Fruit fly (Drosophila melanogaster) whole organism, prepupa: ENCODE results near the gene Plc21C.
A peak's percentile ranks its signal among the peaks of the same experiment; 100 is the strongest.

ENCODE experiments used
- CG10631 ChIP-seq: fragments of 200-800 bp; sonication (Bioruptor generic); optimal IDR thresholded peaks from 2 replicates; lab custom pipeline; 2016; ENCODE audit warnings: missing biosample characterization, missing genetic modification characterization
- CG11762 ChIP-seq: fragments of 200-800 bp; sonication (Bioruptor generic); optimal IDR thresholded peaks from 3 replicates; lab custom pipeline; 2016; ENCODE audit warnings: missing biosample characterization, missing genetic modification characterization; ENCODE audit not compliant: insufficient read depth
- CG11902 ChIP-seq: fragments of 200-800 bp; sonication (Bioruptor generic); optimal IDR thresholded peaks from 3 replicates; lab custom pipeline; 2016; ENCODE audit warnings: missing biosample characterization, missing genetic modification characterization
- CG15336 ChIP-seq: fragments of 200-800 bp; sonication (Bioruptor generic); IDR thresholded peaks from 2 replicates; pipeline ENCODE4 v1.3.6; 2022; ENCODE audit warnings: missing biosample characterization, missing genetic modification characterization
- CG1621 ChIP-seq: fragments of 200-800 bp; sonication (Bioruptor generic); optimal IDR thresholded peaks from 3 replicates; lab custom pipeline; 2018; ENCODE audit warnings: missing biosample characterization, mild to moderate bottlenecking, missing genetic modification characterization
- CG16779 ChIP-seq: fragments of 200-800 bp; sonication (Bioruptor generic); optimal IDR thresholded peaks from 3 replicates; lab custom pipeline; 2017; ENCODE audit warnings: missing biosample characterization, mild to moderate bottlenecking, missing genetic modification characterization
- CG3032 ChIP-seq: fragments of 200-800 bp; optimal IDR thresholded peaks from 2 replicates; lab custom pipeline; 2019; ENCODE audit warnings: missing biosample characterization, mild to moderate bottlenecking, missing genetic modification characterization, moderate library complexity
- CG31627 ChIP-seq: fragments of 200-800 bp; sonication (Bioruptor generic); optimal IDR thresholded peaks from 3 replicates; lab custom pipeline; 2016; ENCODE audit warnings: missing biosample characterization, missing genetic modification characterization
- CG3919 ChIP-seq: fragments of 200-800 bp; sonication (Bioruptor generic); optimal IDR thresholded peaks from 3 replicates; lab custom pipeline; 2016; ENCODE audit warnings: missing biosample characterization, missing genetic modification characterization
- CG4318 ChIP-seq: fragments of 200-800 bp; sonication (Bioruptor generic); optimal IDR thresholded peaks from 3 replicates; lab custom pipeline; 2017; ENCODE audit warnings: missing biosample characterization, mild to moderate bottlenecking, missing genetic modification characterization
- CG6163 ChIP-seq: fragments of 200-800 bp; sonication (Bioruptor generic); IDR thresholded peaks from 3 replicates; pipeline ENCODE4 v1.3.6; 2022; ENCODE audit warnings: missing biosample characterization, missing genetic modification characterization
- CG6792 ChIP-seq: fragments of 200-800 bp; sonication (Bioruptor generic); optimal IDR thresholded peaks from 3 replicates; lab custom pipeline; 2016; ENCODE audit warnings: missing biosample characterization, missing genetic modification characterization
- CG6808 ChIP-seq: fragments of 200-800 bp; sonication (Bioruptor generic); optimal IDR thresholded peaks from 3 replicates; lab custom pipeline; 2017; ENCODE audit warnings: missing biosample characterization, missing genetic modification characterization, mild to moderate bottlenecking, moderate library complexity, missing genetic modification reagents
- CG6854 ChIP-seq: fragments of 200-800 bp; sonication (Bioruptor generic); optimal IDR thresholded peaks from 2 replicates; lab custom pipeline; 2017; ENCODE audit warnings: missing biosample characterization, mild to moderate bottlenecking, missing genetic modification characterization
- CG7368 ChIP-seq: fragments of 200-800 bp; sonication (Bioruptor generic); optimal IDR thresholded peaks from 3 replicates; lab custom pipeline; 2016; ENCODE audit warnings: missing biosample characterization, missing genetic modification characterization
- CG8319 ChIP-seq: fragments of 200-800 bp; sonication (Bioruptor generic); optimal IDR thresholded peaks from 3 replicates; lab custom pipeline; 2016; ENCODE audit warnings: missing biosample characterization, missing genetic modification characterization
- Eip78C ChIP-seq: fragments of 200-800 bp; sonication (Bioruptor generic); peaks from one replicate; lab custom pipeline; 2016; ENCODE audit warnings: missing biosample characterization, missing genetic modification characterization
- Eip93F ChIP-seq: fragments of 200-800 bp; sonication (Bioruptor generic); optimal IDR thresholded peaks from 2 replicates; lab custom pipeline; 2016; ENCODE audit warnings: missing biosample characterization, mild to moderate bottlenecking, missing genetic modification characterization
- Gug ChIP-seq: fragments of 200-800 bp; sonication (Bioruptor generic); IDR thresholded peaks from 2 replicates; pipeline ENCODE4 v1.3.6; 2022; ENCODE audit warnings: missing biosample characterization, missing genetic modification characterization
- Hr39 ChIP-seq: fragments of 200-800 bp; sonication (Bioruptor generic); optimal IDR thresholded peaks from 2 replicates; lab custom pipeline; 2016; ENCODE audit warnings: missing biosample characterization, missing genetic modification characterization
- Met ChIP-seq: fragments of 200-800 bp; sonication (Bioruptor generic); optimal IDR thresholded peaks from 3 replicates; lab custom pipeline; 2016; ENCODE audit warnings: missing biosample characterization, missing genetic modification characterization
- OdsH ChIP-seq: fragments of 200-800 bp; sonication (Bioruptor generic); optimal IDR thresholded peaks from 3 replicates; lab custom pipeline; 2016; ENCODE audit warnings: missing biosample characterization, missing genetic modification characterization
- Smox ChIP-seq: fragments of 200-800 bp; sonication (Bioruptor generic); optimal IDR thresholded peaks from 3 replicates; lab custom pipeline; 2016; ENCODE audit warnings: missing biosample characterization, missing genetic modification characterization
- Sox102F ChIP-seq: fragments of 200-800 bp; sonication (Bioruptor generic); optimal IDR thresholded peaks from 2 replicates; lab custom pipeline; 2016; ENCODE audit warnings: missing biosample characterization, mild to moderate bottlenecking, missing genetic modification characterization
- Sox14 ChIP-seq: fragments of 200-800 bp; sonication (Bioruptor generic); optimal IDR thresholded peaks from 3 replicates; lab custom pipeline; 2016; ENCODE audit warnings: missing biosample characterization, missing genetic modification characterization
- Sox15 ChIP-seq: fragments of 200-800 bp; sonication (Bioruptor generic); optimal IDR thresholded peaks from 3 replicates; lab custom pipeline; 2016; ENCODE audit warnings: missing biosample characterization, missing genetic modification characterization
- achi ChIP-seq: fragments of 200-800 bp; sonication (Bioruptor generic); optimal IDR thresholded peaks from 3 replicates; lab custom pipeline; 2016; ENCODE audit warnings: missing biosample characterization, missing genetic modification characterization
- cyc ChIP-seq: fragments of 200-800 bp; sonication (Bioruptor generic); optimal IDR thresholded peaks from 3 replicates; lab custom pipeline; 2016; ENCODE audit warnings: missing biosample characterization, missing genetic modification characterization
- dac ChIP-seq: fragments of 200-800 bp; sonication (Bioruptor generic); optimal IDR thresholded peaks from 2 replicates; lab custom pipeline; 2017; ENCODE audit warnings: missing biosample characterization, mild to moderate bottlenecking, missing genetic modification characterization
- dsx ChIP-seq: fragments of 200-800 bp; optimal IDR thresholded peaks from 3 replicates; lab custom pipeline; 2019; ENCODE audit warnings: missing biosample characterization, mild to moderate bottlenecking, missing genetic modification characterization, moderate library complexity; ENCODE audit not compliant: poor library complexity, severe bottlenecking
- esn ChIP-seq: fragments of 200-800 bp; sonication (Bioruptor generic); optimal IDR thresholded peaks from 2 replicates; lab custom pipeline; 2016; ENCODE audit warnings: missing biosample characterization, mild to moderate bottlenecking, missing genetic modification characterization, moderate library complexity
- fkh ChIP-seq: fragments of 200-800 bp; sonication (Bioruptor generic); optimal IDR thresholded peaks from 3 replicates; lab custom pipeline; 2017; ENCODE audit warnings: missing biosample characterization, mild to moderate bottlenecking, missing genetic modification characterization, moderate library complexity
- lz ChIP-seq: fragments of 200-800 bp; sonication (Bioruptor generic); optimal IDR thresholded peaks from 3 replicates; lab custom pipeline; 2016; ENCODE audit warnings: missing biosample characterization, missing genetic modification characterization
- salr ChIP-seq, 2 experiments: fragments of 200-800 bp; sonication (Bioruptor generic); optimal IDR thresholded peaks; 3 replicates each; lab custom pipeline; 2016 to 2018; ENCODE audit warnings: missing biosample characterization in 2 of 2, missing genetic modification characterization in 2 of 2, mild to moderate bottlenecking in 1 of 2
- spab ChIP-seq: fragments of 200-800 bp; sonication (Bioruptor generic); optimal IDR thresholded peaks from 2 replicates; lab custom pipeline; 2017; ENCODE audit warnings: missing biosample characterization, mild to moderate bottlenecking, missing genetic modification characterization, missing genetic modification reagents
- ss ChIP-seq, 2 experiments: fragments of 200-800 bp; sonication (Bioruptor generic); optimal IDR thresholded peaks; 2 replicates in 1 of 2; 3 replicates in 1 of 2; lab custom pipeline; 2017 to 2018; ENCODE audit warnings: mild to moderate bottlenecking in 2 of 2, missing biosample characterization in 2 of 2, missing genetic modification characterization in 2 of 2, moderate library complexity in 1 of 2
- vri ChIP-seq: fragments of 200-800 bp; sonication (Bioruptor generic); optimal IDR thresholded peaks from 3 replicates; lab custom pipeline; 2016; ENCODE audit warnings: missing biosample characterization, mild to moderate bottlenecking, missing genetic modification characterization

Gene Plc21C

dm6 chr2L:382807-383206, 77.1 kb downstream of the Plc21C start (continued):
- TF ChIP-seq esn (GFP tag; lab: Kevin White, UChicago) (peak; percentile 72), salr (GFP tag; optimal IDR thresholded peaks at IDR 0.05; lab: Kevin White, UChicago) (peak in 1 of 2 experiments; percentile 8), CG3919 (GFP tag; lab: Kevin White, UChicago) (peak; percentile 65), CG10631 (GFP tag; lab: Kevin White, UChicago) (peak; percentile 53), CG11902 (GFP tag; lab: Kevin White, UChicago) (peak; percentile 18), CG1621 (tag; lab: Kevin White, UChicago) (peak; percentile 16), lz (peak; percentile 61), CG6808 (GFP tag; lab: Kevin White, UChicago) (peak; percentile 51), OdsH (GFP tag; lab: Kevin White, UChicago) (peak; percentile 50), CG4318 (GFP tag; lab: Kevin White, UChicago) (peak; percentile 6), CG6854 (GFP tag; lab: Kevin White, UChicago) (no peak), CG6163 (GFP tag; lab: Robert Waterston, UW) (peak; percentile 74), CG31627 (peak; percentile 71), Gug (GFP tag; lab: Robert Waterston, UW) (no peak; the same call in 1 of the 2 replicates), Eip93F (GFP tag; lab: Kevin White, UChicago) (peak; percentile 3), vri (peak; percentile 63), CG15336 (GFP tag; lab: Robert Waterston, UW) (peak; percentile 44), Sox102F (GFP tag; lab: Kevin White, UChicago) (peak; percentile 68), dsx (GFP tag; lab: Kevin White, UChicago) (peak; percentile 40), ss (GFP tag; optimal IDR thresholded peaks at IDR 0.05; lab: Kevin White, UChicago) (peak; percentile 25 to 34), CG6792 (GFP tag; lab: Kevin White, UChicago) (peak; percentile 62), Met (GFP tag; lab: Kevin White, UChicago) (peak; percentile 71), CG11762 (GFP tag; lab: Kevin White, UChicago) (no peak), CG3032 (peak; percentile 43), Sox14 (GFP tag; lab: Kevin White, UChicago) (peak; percentile 61), fkh (no peak), spab (GFP tag; lab: Kevin White, UChicago) (peak; percentile 16), Hr39 (GFP tag; lab: Kevin White, UChicago) (peak; percentile 68), CG8319 (GFP tag; lab: Kevin White, UChicago) (no peak), cyc (GFP tag; lab: Kevin White, UChicago) (peak; percentile 69), CG7368 (GFP tag; lab: Kevin White, UChicago) (peak; percentile 16), Smox (GFP tag; lab: Kevin White, UChicago) (peak; percentile 61)
- TF ChIP-seq, all 60 proteins: peak for 45

dm6 chr2L:390509-390908, 84.8 kb downstream of the Plc21C start:
- TF ChIP-seq Eip78C, result no peak

- TF ChIP-seq dac (no peak), cyc (GFP tag; lab: Kevin White, UChicago) (no peak), Sox15 (GFP tag; lab: Kevin White, UChicago) (no peak), achi (GFP tag; lab: Kevin White, UChicago) (no peak), Eip93F (GFP tag; lab: Kevin White, UChicago) (no peak), CG7368 (GFP tag; lab: Kevin White, UChicago) (no peak), CG16779 (tag; lab: Kevin White, UChicago) (no peak)
- TF ChIP-seq, all 60 proteins: peak for 0
Observed at dm6 chr2L:392529-392928, 86.8 kb downstream of the Plc21C start.
